Fruit fly (Drosophila melanogaster) whole organism, embryonic: ENCODE results near the gene Ptp4E.

Experiments
- B-H2 ChIP-seq: fragments of 200-800 bp; sonication (Bioruptor generic); optimal IDR thresholded peaks from 2 replicates; lab custom pipeline; 2018; ENCODE audit warnings: missing biosample characterization, mild to moderate bottlenecking, missing genetic modification characterization
- CG1603 ChIP-seq: fragments of 200-800 bp; sonication (Bioruptor generic); optimal IDR thresholded peaks from 2 replicates; lab custom pipeline; 2019; ENCODE audit warnings: missing biosample characterization, mild to moderate bottlenecking, missing genetic modification characterization, moderate library complexity
- CG17328 ChIP-seq: fragments of 200-800 bp; sonication (Bioruptor generic); IDR thresholded peaks from 2 replicates; pipeline ENCODE4 v1.3.6; 2022; ENCODE audit warnings: missing biosample characterization, missing genetic modification characterization
- CG3065 ChIP-seq: fragments of 200-800 bp; sonication (Bioruptor generic); optimal IDR thresholded peaks from 2 replicates; lab custom pipeline; 2016; ENCODE audit warnings: missing biosample characterization, missing genetic modification characterization
- CG8281 ChIP-seq: fragments of 200-800 bp; sonication (Bioruptor generic); optimal IDR thresholded peaks from 2 replicates; lab custom pipeline; 2018; ENCODE audit warnings: missing biosample characterization, mild to moderate bottlenecking, missing genetic modification characterization, moderate library complexity
- Drgx ChIP-seq: fragments of 200-800 bp; sonication (Bioruptor generic); IDR thresholded peaks from 2 replicates; pipeline ENCODE4 v1.3.6; 2022; ENCODE audit warnings: missing biosample characterization, missing genetic modification characterization
- Elba2 ChIP-seq: fragments of 200-800 bp; sonication (Bioruptor generic); optimal IDR thresholded peaks from 3 replicates; lab custom pipeline; 2016; ENCODE audit warnings: missing biosample characterization, missing genetic modification characterization
- Stat92E ChIP-seq, 3 experiments: fragments of >200 bp in 2 of 3; fragments of 200-800 bp in 1 of 3; sonication (Bioruptor generic) in 1 of 3; optimal IDR thresholded peaks; 2 replicates each; lab custom pipeline; 2017 to 2019; ENCODE audit warnings: missing biosample characterization in 3 of 3, missing genetic modification characterization in 3 of 3, mild to moderate bottlenecking in 1 of 3, moderate library complexity in 1 of 3
- bcd ChIP-seq: fragments of 200-800 bp; sonication (Bioruptor generic); optimal IDR thresholded peaks from 2 replicates; lab custom pipeline; 2017; ENCODE audit warnings: missing biosample characterization, mild to moderate bottlenecking, missing genetic modification characterization
- bsh ChIP-seq, 2 experiments: fragments of 200-800 bp; sonication (Bioruptor generic); optimal IDR thresholded peaks; 2 replicates each; lab custom pipeline; 2017 to 2018; ENCODE audit warnings: mild to moderate bottlenecking in 2 of 2, missing biosample characterization in 2 of 2, missing genetic modification characterization in 2 of 2, moderate library complexity in 1 of 2
- gem ChIP-seq: fragments of 200-800 bp; sonication (Bioruptor generic); optimal IDR thresholded peaks from 2 replicates; lab custom pipeline; 2019; ENCODE audit warnings: missing biosample characterization, mild to moderate bottlenecking, missing genetic modification characterization, moderate library complexity
- kay ChIP-seq: fragments of 200-800 bp; sonication (Bioruptor generic); optimal IDR thresholded peaks from 2 replicates; lab custom pipeline; 2016; ENCODE audit warnings: missing biosample characterization, missing genetic modification characterization
- prd ChIP-seq, 3 experiments: fragments of >200 bp in 2 of 3; fragments of 200-800 bp in 1 of 3; sonication (Bioruptor generic) in 1 of 3; optimal IDR thresholded peaks in 2 of 3; IDR thresholded peaks in 1 of 3; 2 replicates in 2 of 3; 3 replicates in 1 of 3; pipeline versions ENCODE4 v1.3.6 to Lab custom; 2017 to 2022; ENCODE audit warnings: missing biosample characterization in 1 of 3, missing genetic modification characterization in 1 of 3
- sens ChIP-seq: fragments of 200-800 bp; sonication (Bioruptor generic); peaks from one replicate; lab custom pipeline; 2016; ENCODE audit warnings: missing biosample characterization, missing genetic modification characterization
- so ChIP-seq: fragments of 200-800 bp; sonication (Bioruptor generic); IDR thresholded peaks from 3 replicates; pipeline ENCODE4 v1.3.6; 2022; ENCODE audit warnings: missing biosample characterization, missing genetic modification characterization
- tap ChIP-seq: fragments of 200-800 bp; optimal IDR thresholded peaks from 3 replicates; lab custom pipeline; 2019; ENCODE audit warnings: missing biosample characterization, mild to moderate bottlenecking, missing genetic modification characterization, moderate library complexity

Gene Ptp4E

DNA sequence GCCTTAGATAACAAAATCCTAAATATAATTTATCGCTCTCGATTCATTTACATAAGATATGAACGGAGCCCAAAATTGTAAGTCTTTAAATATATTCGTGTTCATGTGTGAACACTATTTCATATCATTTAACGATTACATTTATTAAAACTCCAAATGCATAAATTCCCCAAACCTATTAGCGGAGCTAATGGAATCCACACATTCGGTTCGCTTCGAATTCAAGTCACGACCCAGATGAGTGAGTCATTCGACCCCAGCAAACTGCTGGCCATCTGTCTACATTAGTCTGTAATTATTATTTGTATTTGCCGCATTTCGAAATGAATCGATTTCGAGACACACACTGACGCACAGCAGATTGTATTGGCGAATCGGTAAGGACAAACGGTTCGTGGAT lies 58.2 kb downstream of the Ptp4E start, which contains the start of gene CG12680:
TSS of gene CG12680 (plus strand) at position 301 of the 400 bp plus-strand sequence.
- TF ChIP-seq B-H2 (GFP tag; lab: Kevin White, UChicago) = no peak
- no peak for TF ChIP-seq so (GFP tag; lab: Robert Waterston, UW)
- TF ChIP-seq tap (tag; lab: Kevin White, UChicago) = no peak

DNA sequence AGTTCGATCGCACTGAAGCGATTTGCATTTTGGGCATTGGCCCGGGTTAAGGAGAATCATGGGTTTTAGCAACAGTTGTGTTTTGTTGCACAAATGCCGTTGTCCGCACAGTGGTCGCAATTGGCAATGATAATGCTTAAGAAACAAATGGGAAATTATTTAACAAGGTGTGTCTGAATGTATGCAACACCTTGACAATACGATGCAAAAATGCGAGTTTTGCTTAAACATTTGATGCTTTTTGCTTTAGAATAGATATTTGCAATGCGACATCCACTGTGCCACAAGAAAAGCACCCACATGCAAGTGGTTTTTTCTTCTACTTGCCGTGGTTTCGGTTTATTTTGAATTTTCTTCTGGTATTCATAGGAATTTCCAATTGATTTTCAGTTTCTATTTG lies 60.1 kb downstream of the Ptp4E start:
- TF ChIP-seq bcd = no peak
- TF ChIP-seq Stat92E (GFP tag; optimal IDR thresholded peaks at IDR 0.05; lab: Kevin White, UChicago) = no peak
- peak in 1 of 2 experiments; percentile 3 for TF ChIP-seq bsh (GFP tag; optimal IDR thresholded peaks at IDR 0.05; lab: Kevin White, UChicago)
- peak; percentile 59 for TF ChIP-seq Drgx (GFP tag; lab: Robert Waterston, UW)
- peak; percentile 19 for TF ChIP-seq CG1603
- TF ChIP-seq Elba2 = no peak

DNA sequence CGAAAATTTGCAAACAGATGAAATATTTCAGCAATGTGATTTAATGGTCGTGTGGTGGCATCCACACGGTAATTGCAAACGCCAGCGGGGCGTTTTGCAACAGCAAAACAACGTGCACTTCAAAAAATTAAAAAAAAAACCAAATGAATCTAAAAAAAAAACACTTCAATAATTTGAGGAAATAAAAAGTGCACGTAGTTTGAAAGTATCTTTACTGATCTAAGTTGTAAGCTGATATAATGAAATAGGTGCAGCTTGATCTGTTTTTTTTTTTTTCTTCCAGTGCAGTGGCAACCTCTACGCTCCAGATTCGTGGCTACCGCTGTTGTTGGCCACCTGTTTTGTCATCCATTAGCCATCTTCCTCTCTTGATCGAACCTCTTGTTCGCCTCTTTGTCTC lies 63.8 kb downstream of the Ptp4E start:
- TF ChIP-seq gem (tag; lab: Kevin White, UChicago) (peak; percentile 7), kay (GFP tag; lab: Kevin White, UChicago) (no peak), Drgx (GFP tag; lab: Robert Waterston, UW) (peak; percentile 23; the same call in 1 of the 2 replicates), sens (GFP tag; lab: Kevin White, UChicago) (peak; percentile 37), CG8281 (no peak), bsh (GFP tag; optimal IDR thresholded peaks at IDR 0.05; lab: Kevin White, UChicago) (peak in 1 of 2 experiments; percentile 9), prd (optimal IDR thresholded peaks at IDR 0.05; lab: Kevin White, UChicago) (no peak), prd (GFP tag; IDR thresholded peaks at IDR 0.05; lab: Robert Waterston, UW) (peak; percentile 36; the same call in 1 of the 3 replicates), CG17328 (0 out of 2 replicates have a peak, but pooled peaks have one; percentile 15), CG3065 (GFP tag; lab: Kevin White, UChicago) (no peak)
